Fruit fly (Drosophila melanogaster): ENCODE results near the gene SMC6.

dm6 chr3R:24142971-24143370, 50.3 kb downstream of the SMC6 start:
- no peak for TF ChIP-seq CG8478 (optimal IDR thresholded peaks at IDR 0.05)
- TF ChIP-seq pan (optimal IDR thresholded peaks at IDR 0.05): no peak
